Fruit fly (Drosophila melanogaster): ENCODE data around the gene mri.
A peak's percentile ranks its signal among the peaks of the same experiment; 100 is the strongest.

Gene mri

dm6 chr3L:165981-166788 is 33.8 kb upstream of the mri start (continued):
- TF ChIP-seq vnd (GFP tag; IDR thresholded peaks at IDR 0.05; ENCODE audit: partially characterized antibody), result no peak
- TF ChIP-seq CG2116 (GFP tag; optimal IDR thresholded peaks at IDR 0.05), result no peak
- no peak for TF ChIP-seq CG9215 (GFP tag; IDR thresholded peaks at IDR 0.05)
- no peak for TF ChIP-seq CG7357 (GFP tag; IDR thresholded peaks at IDR 0.05)
- no peak for TF ChIP-seq CG18011 (GFP tag; optimal IDR thresholded peaks at IDR 0.05)
- 0 out of 2 replicates have a peak, but pooled peaks have one; percentile 11 for TF ChIP-seq CG10366 (GFP tag; IDR thresholded peaks at IDR 0.05)
- TF ChIP-seq ara (GFP tag; IDR thresholded peaks at IDR 0.05), result 0 out of 2 replicates have a peak, but pooled peaks have one; percentile 7
- no peak for TF ChIP-seq scrt (GFP tag; optimal IDR thresholded peaks at IDR 0.05)
- no peak for TF ChIP-seq Meics (GFP tag; optimal IDR thresholded peaks at IDR 0.05)
- no peak for TF ChIP-seq Trl (optimal IDR thresholded peaks at IDR 0.05)
- peak; percentile 2 for TF ChIP-seq Trl (GFP tag; optimal IDR thresholded peaks at IDR 0.05)
- 0 out of 2 replicates have a peak, but pooled peaks have one; percentile 17 for TF ChIP-seq E2f2 (GFP tag; IDR thresholded peaks at IDR 0.05)
- no peak for TF ChIP-seq yki (optimal IDR thresholded peaks at IDR 0.05)
- TF ChIP-seq lab (GFP tag; optimal IDR thresholded peaks at IDR 0.05), result peak; percentile 52
- no peak for TF ChIP-seq Doc3 (GFP tag; IDR thresholded peaks at IDR 0.05; ENCODE audit: partially characterized antibody)
- no peak for TF ChIP-seq PHDP (tag; optimal IDR thresholded peaks at IDR 0.05)
- no peak for TF ChIP-seq CkIIα-i1 (GFP tag; IDR thresholded peaks at IDR 0.05)
- TF ChIP-seq CG6272 (GFP tag; IDR thresholded peaks at IDR 0.05), result no peak
- no peak for TF ChIP-seq bowl (GFP tag; IDR thresholded peaks at IDR 0.05)
- no peak for TF ChIP-seq CG2889 (GFP tag; IDR thresholded peaks at IDR 0.05)
- TF ChIP-seq CG8478 (optimal IDR thresholded peaks at IDR 0.05), result no peak
- TF ChIP-seq CG3726 (GFP tag; IDR thresholded peaks at IDR 0.05), result no peak
- TF ChIP-seq ems (GFP tag; optimal IDR thresholded peaks at IDR 0.05), result no peak
- TF ChIP-seq Bdp1 (GFP tag; optimal IDR thresholded peaks at IDR 0.05), result no peak
- TF ChIP-seq unpg (GFP tag; optimal IDR thresholded peaks at IDR 0.05), result peak; percentile 42
- no peak for TF ChIP-seq p53 (GFP tag; optimal IDR thresholded peaks at IDR 0.05)
- no peak for TF ChIP-seq ab (GFP tag; optimal IDR thresholded peaks at IDR 0.05)
- no peak for TF ChIP-seq wdn (GFP tag; IDR thresholded peaks at IDR 0.05)
- no peak for TF ChIP-seq gro (GFP tag; optimal IDR thresholded peaks at IDR 0.05)
- peak; percentile 78; the same call in 2 of the 3 replicates for TF ChIP-seq CG2199 (GFP tag; IDR thresholded peaks at IDR 0.05)
- peak; percentile 3 for TF ChIP-seq CG2875 (GFP tag; optimal IDR thresholded peaks at IDR 0.05)
- TF ChIP-seq CG13424 (tag; optimal IDR thresholded peaks at IDR 0.05), result peak; percentile 27
- TF ChIP-seq E2f1 (GFP tag; IDR thresholded peaks at IDR 0.05), result no peak
- TF ChIP-seq slbo (GFP tag; IDR thresholded peaks at IDR 0.05), result no peak
- TF ChIP-seq CG13894 (tag; optimal IDR thresholded peaks at IDR 0.05), result no peak
- TF ChIP-seq klu (GFP tag; IDR thresholded peaks at IDR 0.05), result no peak
- no peak for TF ChIP-seq CG15696 (tag; optimal IDR thresholded peaks at IDR 0.05)
- TF ChIP-seq Poxn (GFP tag; IDR thresholded peaks at IDR 0.05), result no peak
- TF ChIP-seq CG7556 (GFP tag; optimal IDR thresholded peaks at IDR 0.05), result peak; percentile 20
- peak; percentile 49 for TF ChIP-seq CG17328 (GFP tag; IDR thresholded peaks at IDR 0.05)
- no peak for TF ChIP-seq CG6854 (GFP tag; optimal IDR thresholded peaks at IDR 0.05)
- TF ChIP-seq CG10543 (GFP tag; optimal IDR thresholded peaks at IDR 0.05), result no peak
- peak; percentile 85 for TF ChIP-seq kni (GFP tag; optimal IDR thresholded peaks at IDR 0.05)
- no peak for TF ChIP-seq grn (GFP tag; optimal IDR thresholded peaks at IDR 0.05)
- TF ChIP-seq cwo (GFP tag; optimal IDR thresholded peaks at IDR 0.05), result no peak
- TF ChIP-seq CG1602 (GFP tag; optimal IDR thresholded peaks at IDR 0.05), result no peak
- TF ChIP-seq lbe (GFP tag; optimal IDR thresholded peaks at IDR 0.05), result no peak
- no peak for TF ChIP-seq CG9797 (GFP tag; optimal IDR thresholded peaks at IDR 0.05)
- no peak for TF ChIP-seq CG11723 (GFP tag; optimal IDR thresholded peaks at IDR 0.05)
- peak in 1 of 2 experiments; percentile 11 for TF ChIP-seq Hr51 (GFP tag; optimal IDR thresholded peaks at IDR 0.05)
- no peak for TF ChIP-seq sob (GFP tag; IDR thresholded peaks at IDR 0.05)

Data from whole organism, embryonic.